Worm (Caenorhabditis elegans) whole organism, L3 larva: ENCODE data around the gene nfm-1.
A peak's percentile ranks its signal among the peaks of the same experiment; 100 is the strongest.

Experiments used
- R02D3.7 ChIP-seq: fragments of 150-350 bp; optimal IDR thresholded peaks from 2 replicates; lab custom pipeline; 2014; ENCODE audit warnings: missing biosample characterization, missing genetic modification characterization
- ZK546.5 ChIP-seq: sonication (generic microtip); optimal IDR thresholded peaks from 2 replicates; lab custom pipeline; 2017; ENCODE audit warnings: missing biosample characterization, missing genetic modification characterization
- aly-2 ChIP-seq: fragments of 150-350 bp; optimal IDR thresholded peaks from 2 replicates; lab custom pipeline; 2014; ENCODE audit warnings: missing biosample characterization, missing genetic modification characterization
- ama-1 ChIP-seq: fragments of 150-350 bp; optimal IDR thresholded peaks from 2 replicates; lab custom pipeline; 2018
- ceh-16 ChIP-seq: sonication (generic microtip); optimal IDR thresholded peaks from 2 replicates; lab custom pipeline; 2017; ENCODE audit warnings: missing biosample characterization, missing genetic modification characterization
- ceh-28 ChIP-seq: fragments of 150-350 bp; optimal IDR thresholded peaks from 2 replicates; lab custom pipeline; 2014; ENCODE audit warnings: missing biosample characterization, missing genetic modification reagents, missing genetic modification characterization
- ceh-82 ChIP-seq: fragments of 150-350 bp; optimal IDR thresholded peaks from 2 replicates; lab custom pipeline; 2014; ENCODE audit warnings: missing biosample characterization, missing genetic modification characterization
- ceh-9 ChIP-seq: sonication (generic microtip); optimal IDR thresholded peaks from 2 replicates; lab custom pipeline; 2018; ENCODE audit warnings: missing biosample characterization, missing genetic modification characterization
- egl-27 ChIP-seq: sonication (generic microtip); optimal IDR thresholded peaks from 4 replicates; lab custom pipeline; 2017; ENCODE audit warnings: missing biosample characterization, missing genetic modification reagents, missing genetic modification characterization
- egl-5 ChIP-seq: fragments of 150-350 bp; optimal IDR thresholded peaks from 2 replicates; lab custom pipeline; 2017; ENCODE audit warnings: missing biosample characterization, missing genetic modification reagents, missing genetic modification characterization, inconsistent platforms
- elt-2 ChIP-seq: sonication (generic microtip); optimal IDR thresholded peaks from 2 replicates; lab custom pipeline; 2016; ENCODE audit warnings: missing genetic modification reagents, mild to moderate bottlenecking, missing genetic modification characterization, missing compliant biosample characterization
- eor-1 ChIP-seq, 2 experiments: fragments of 150-350 bp; optimal IDR thresholded peaks; 2 replicates each; lab custom pipeline; 2014 to 2018; ENCODE audit warnings: missing biosample characterization in 2 of 2, missing genetic modification characterization in 2 of 2
- fkh-10 ChIP-seq: sonication (generic microtip); optimal IDR thresholded peaks from 2 replicates; lab custom pipeline; 2017; ENCODE audit warnings: missing biosample characterization, missing genetic modification reagents, missing genetic modification characterization
- hmg-11 ChIP-seq: sonication (generic microtip); optimal IDR thresholded peaks from 2 replicates; lab custom pipeline; 2016; ENCODE audit warnings: missing genetic modification characterization, missing compliant biosample characterization
- jun-1 ChIP-seq: fragments of 150-350 bp; optimal IDR thresholded peaks from 2 replicates; lab custom pipeline; 2014; ENCODE audit warnings: missing biosample characterization, missing genetic modification reagents, missing genetic modification characterization
- lin-15B ChIP-seq: fragments of 150-350 bp; optimal IDR thresholded peaks from 2 replicates; lab custom pipeline; 2014; ENCODE audit warnings: missing biosample characterization, missing genetic modification characterization
- lin-39 ChIP-seq: fragments of 150-350 bp; optimal IDR thresholded peaks from 2 replicates; lab custom pipeline; 2018; ENCODE audit warnings: missing biosample characterization, missing genetic modification reagents, missing genetic modification characterization
- lsy-12 ChIP-seq: sonication (generic microtip); optimal IDR thresholded peaks from 2 replicates; lab custom pipeline; 2016; ENCODE audit warnings: mild to moderate bottlenecking, missing genetic modification characterization, missing compliant biosample characterization
- mdl-1 ChIP-seq: fragments of 150-350 bp; optimal IDR thresholded peaks from 2 replicates; lab custom pipeline; 2014; ENCODE audit warnings: missing biosample characterization, missing genetic modification characterization
- nfya-1 ChIP-seq: sonication (generic microtip); optimal IDR thresholded peaks from 2 replicates; lab custom pipeline; 2017; ENCODE audit warnings: missing genetic modification characterization, mild to moderate bottlenecking, missing compliant biosample characterization, antibody characterized with exemption, moderate library complexity; ENCODE audit not compliant: insufficient read depth
- nhr-23 ChIP-seq: fragments of 150-350 bp; optimal IDR thresholded peaks from 2 replicates; lab custom pipeline; 2014; ENCODE audit warnings: missing biosample characterization, missing genetic modification reagents, missing genetic modification characterization
- nhr-237 ChIP-seq: fragments of 150-350 bp; optimal IDR thresholded peaks from 2 replicates; lab custom pipeline; 2014; ENCODE audit warnings: missing biosample characterization, missing genetic modification characterization
- nhr-25 ChIP-seq: sonication (generic microtip); optimal IDR thresholded peaks from 2 replicates; lab custom pipeline; 2017; ENCODE audit warnings: missing biosample characterization, missing genetic modification characterization
- nhr-28 ChIP-seq: fragments of 150-350 bp; optimal IDR thresholded peaks from 2 replicates; lab custom pipeline; 2014; ENCODE audit warnings: missing biosample characterization, missing genetic modification characterization
- nhr-43 ChIP-seq: sonication (generic microtip); optimal IDR thresholded peaks from 2 replicates; lab custom pipeline; 2016; ENCODE audit warnings: mild to moderate bottlenecking, missing genetic modification characterization, missing compliant biosample characterization; ENCODE audit not compliant: poor library complexity, severe bottlenecking
- nhr-67 ChIP-seq: fragments of 150-350 bp; optimal IDR thresholded peaks from 2 replicates; lab custom pipeline; 2014; ENCODE audit warnings: missing biosample characterization, missing genetic modification characterization
- nhr-77 ChIP-seq: fragments of 150-350 bp; optimal IDR thresholded peaks from 2 replicates; lab custom pipeline; 2014; ENCODE audit warnings: missing biosample characterization, missing genetic modification characterization
- pha-4 ChIP-seq: fragments of 150-350 bp; optimal IDR thresholded peaks from 2 replicates; lab custom pipeline; 2014; ENCODE audit warnings: missing biosample characterization, missing genetic modification reagents, missing genetic modification characterization
- pqm-1 ChIP-seq: fragments of 150-350 bp; optimal IDR thresholded peaks from 2 replicates; lab custom pipeline; 2017; ENCODE audit warnings: missing biosample characterization, missing genetic modification characterization, inconsistent platforms
- sea-2 ChIP-seq: fragments of 150-350 bp; sonication (generic microtip); optimal IDR thresholded peaks from 4 replicates; lab custom pipeline; 2014; ENCODE audit warnings: missing biosample characterization, missing genetic modification reagents, missing genetic modification characterization
- skn-1 ChIP-seq: fragments of 150-350 bp; optimal IDR thresholded peaks from 2 replicates; lab custom pipeline; 2014; ENCODE audit warnings: missing biosample characterization, missing genetic modification characterization
- tbx-2 ChIP-seq: sonication (generic microtip); optimal IDR thresholded peaks from 2 replicates; lab custom pipeline; 2016; ENCODE audit warnings: mild to moderate bottlenecking, missing genetic modification characterization, missing compliant biosample characterization
- unc-39 ChIP-seq: sonication (generic microtip); optimal IDR thresholded peaks from 4 replicates; lab custom pipeline; 2017; ENCODE audit warnings: missing biosample characterization, missing genetic modification characterization
- unc-62 ChIP-seq: fragments of 150-350 bp; sonication (generic microtip); optimal IDR thresholded peaks from 4 replicates; lab custom pipeline; 2014; ENCODE audit warnings: missing biosample characterization, missing genetic modification reagents, missing genetic modification characterization
- ztf-4 ChIP-seq: fragments of 150-350 bp; optimal IDR thresholded peaks from 2 replicates; lab custom pipeline; 2014; ENCODE audit warnings: missing biosample characterization, missing genetic modification characterization

nfm-1 gene

ce11 chrIII:6194480-6194879 is 35.2 kb downstream of the nfm-1 start, which contains the start of gene ugt-66:
Gene ugt-66, minus strand, starts transcription at chrIII:6194580.
- TF ChIP-seq tbx-2 (no peak), pha-4 (tag; lab: Kevin White, UChicago) (no peak), ceh-82 (tag; lab: Kevin White, UChicago) (no peak), elt-2 (tag; lab: Kevin White, UChicago) (no peak)
- TF ChIP-seq, all 47 proteins: peak for 0

ce11 chrIII:6195718-6196117 is 36.5 kb downstream of the nfm-1 start:
- no peak for TF ChIP-seq lsy-12
- no peak for TF ChIP-seq unc-39 (tag; lab: Kevin White, UChicago)
- no peak for TF ChIP-seq egl-27 (tag; lab: Kevin White, UChicago)

- TF ChIP-seq elt-2 (tag; lab: Kevin White, UChicago) (peak; percentile 38), lin-39 (tag; lab: Kevin White, UChicago) (peak; percentile 12), nhr-67 (tag; lab: Kevin White, UChicago) (no peak), ZK546.5 (tag; lab: Kevin White, UChicago) (no peak), ceh-28 (tag; lab: Kevin White, UChicago) (peak; percentile 62), ama-1 (lab: Kevin White, UChicago) (peak; percentile 53), nhr-43 (tag; lab: Kevin White, UChicago) (peak; percentile 0), unc-62 (GFP tag; lab: Kevin White, UChicago) (no peak), nhr-23 (tag; lab: Kevin White, UChicago) (peak; percentile 39), pha-4 (tag; lab: Kevin White, UChicago) (peak; percentile 75), egl-5 (tag; lab: Kevin White, UChicago) (peak; percentile 10), jun-1 (peak; percentile 30), lsy-12 (peak; percentile 25), nhr-28 (tag; lab: Kevin White, UChicago) (no peak), nfya-1 (tag; lab: Kevin White, UChicago) (peak; percentile 69), lin-15B (tag; lab: Kevin White, UChicago) (peak; percentile 71), nhr-25 (tag; lab: Kevin White, UChicago) (peak; percentile 38), pqm-1 (peak; percentile 22), hmg-11 (tag; lab: Kevin White, UChicago) (peak; percentile 56), skn-1 (tag; lab: Kevin White, UChicago) (peak; percentile 98), R02D3.7 (peak; percentile 22)
- TF ChIP-seq, all 47 proteins: peak for 17
Observed at ce11 chrIII:6198378-6199234, 39.4 kb downstream of the nfm-1 start, which contains the start of the genes C23G10.7 and rpn-2. Gene C23G10.7, minus strand, starts transcription at chrIII:6198414. Gene rpn-2, plus strand, starts transcription at chrIII:6199184.

ce11 chrIII:6201325-6201724 is 42.1 kb downstream of the nfm-1 start:
- TF ChIP-seq nhr-67 (tag; lab: Kevin White, UChicago): no peak
- TF ChIP-seq fkh-10 (GFP tag; lab: Kevin White, UChicago): no peak
- no peak for TF ChIP-seq aly-2
- no peak for TF ChIP-seq lsy-12
- no peak for TF ChIP-seq unc-62 (GFP tag; lab: Kevin White, UChicago)
- no peak for TF ChIP-seq ztf-4 (tag; lab: Kevin White, UChicago)
- TF ChIP-seq nhr-25 (tag; lab: Kevin White, UChicago): no peak

ce11 chrIII:6202440-6202839 is 43.2 kb downstream of the nfm-1 start:
- TF ChIP-seq nhr-237 (tag; lab: Kevin White, UChicago) (no peak), mdl-1 (no peak), ceh-16 (no peak), skn-1 (tag; lab: Kevin White, UChicago) (no peak), aly-2 (no peak), sea-2 (GFP tag; lab: Kevin White, UChicago) (no peak), nhr-77 (tag; lab: Kevin White, UChicago) (no peak), ceh-9 (tag; lab: Kevin White, UChicago) (no peak), eor-1 (tag; optimal IDR thresholded peaks at IDR 0.05; lab: Kevin White, UChicago) (no peak), unc-62 (GFP tag; lab: Kevin White, UChicago) (no peak)
- TF ChIP-seq, all 47 proteins: peak for 0
